Worm (Caenorhabditis elegans): ENCODE results near the gene srv-2.

DNA sequence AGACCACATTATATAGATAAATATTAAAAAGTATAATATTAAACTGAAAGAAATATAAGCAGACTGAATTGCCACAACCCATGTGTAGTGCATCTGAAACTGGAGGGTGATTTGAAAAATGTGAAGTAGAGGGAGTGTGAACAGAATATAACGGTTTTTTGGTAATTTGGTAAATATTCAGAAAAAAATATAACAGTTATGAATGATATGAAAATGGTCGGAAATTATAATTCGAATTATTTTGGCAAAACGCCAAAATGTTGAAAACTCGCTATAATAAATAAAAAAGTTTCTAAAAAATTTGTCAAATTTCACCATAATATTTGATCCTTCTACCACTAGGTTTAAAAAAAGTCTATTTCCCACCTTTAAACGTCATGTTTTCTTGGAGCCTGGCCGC lies at the start of gene srv-2:
- TF ChIP-seq ztf-11 (tag; optimal IDR thresholded peaks at IDR 0.05), result no peak
- TF ChIP-seq nhr-237 (tag; optimal IDR thresholded peaks at IDR 0.05), result no peak
- TF ChIP-seq dpl-1 (GFP tag; optimal IDR thresholded peaks at IDR 0.05), result no peak
- TF ChIP-seq fos-1 (tag; optimal IDR thresholded peaks at IDR 0.05), result no peak
- no peak for TF ChIP-seq nhr-11 (tag; optimal IDR thresholded peaks at IDR 0.05)
- no peak for TF ChIP-seq pqm-1 (tag; optimal IDR thresholded peaks at IDR 0.05)
- no peak for TF ChIP-seq mab-9 (GFP tag; IDR thresholded peaks at IDR 0.05)
- no peak for TF ChIP-seq lir-3 (tag; optimal IDR thresholded peaks at IDR 0.05; ENCODE audit: poor library complexity)
- TF ChIP-seq tbx-2 (tag; optimal IDR thresholded peaks at IDR 0.05), result no peak
- no peak for TF ChIP-seq nhr-28 (tag; optimal IDR thresholded peaks at IDR 0.05)
- TF ChIP-seq mef-2 (tag; optimal IDR thresholded peaks at IDR 0.05), result no peak
